Worm (Caenorhabditis elegans) whole organism, L1 larva: Measurements from ENCODE around the gene nhr-261.

ENCODE experiments used
- ama-1 ChIP-seq: fragments of 150-350 bp; optimal IDR thresholded peaks from 2 replicates; lab custom pipeline; 2014
- ceh-8 ChIP-seq: fragments of 200-800 bp; sonication (Bioruptor generic); optimal IDR thresholded peaks from 2 replicates; lab custom pipeline; 2018; ENCODE audit warnings: mild to moderate bottlenecking, missing genetic modification characterization, moderate library complexity, missing compliant biosample characterization
- elt-3 ChIP-seq, 6 experiments: fragments of 150-350 bp in 1 of 6; sonication (generic microtip); optimal IDR thresholded peaks; 2 replicates each; lab custom pipeline; 2017 to 2018; ENCODE audit warnings: missing biosample characterization in 6 of 6, missing genetic modification characterization in 6 of 6, inconsistent platforms in 1 of 6
- fkh-10 ChIP-seq: sonication (generic microtip); optimal IDR thresholded peaks from 2 replicates; lab custom pipeline; 2017; ENCODE audit warnings: missing biosample characterization, missing genetic modification reagents, missing genetic modification characterization
- fos-1 ChIP-seq: fragments of 150-350 bp; optimal IDR thresholded peaks from 2 replicates; lab custom pipeline; 2014; ENCODE audit warnings: missing biosample characterization, missing genetic modification characterization
- hlh-4 ChIP-seq: sonication (generic microtip); optimal IDR thresholded peaks from 2 replicates; lab custom pipeline; 2016; ENCODE audit warnings: mild to moderate bottlenecking, missing genetic modification characterization, missing compliant biosample characterization
- jun-1 ChIP-seq: fragments of 150-350 bp; optimal IDR thresholded peaks from 2 replicates; lab custom pipeline; 2014; ENCODE audit warnings: missing biosample characterization, missing genetic modification reagents, missing genetic modification characterization
- lin-39 ChIP-seq: fragments of 150-350 bp; optimal IDR thresholded peaks from 2 replicates; lab custom pipeline; 2014; ENCODE audit warnings: missing biosample characterization, missing genetic modification reagents, missing genetic modification characterization
- mdl-1 ChIP-seq, 2 experiments: fragments of 150-350 bp; optimal IDR thresholded peaks; 2 replicates each; lab custom pipeline; 2014 to 2017; ENCODE audit warnings: missing biosample characterization in 2 of 2, missing genetic modification characterization in 2 of 2, inconsistent platforms in 1 of 2
- unc-62 ChIP-seq: fragments of 150-350 bp; optimal IDR thresholded peaks from 2 replicates; lab custom pipeline; 2014; ENCODE audit warnings: missing biosample characterization, missing genetic modification reagents, missing genetic modification characterization
- unc-86 ChIP-seq: sonication (generic microtip); optimal IDR thresholded peaks from 2 replicates; lab custom pipeline; 2016; ENCODE audit warnings: missing genetic modification characterization, missing compliant biosample characterization

DNA sequence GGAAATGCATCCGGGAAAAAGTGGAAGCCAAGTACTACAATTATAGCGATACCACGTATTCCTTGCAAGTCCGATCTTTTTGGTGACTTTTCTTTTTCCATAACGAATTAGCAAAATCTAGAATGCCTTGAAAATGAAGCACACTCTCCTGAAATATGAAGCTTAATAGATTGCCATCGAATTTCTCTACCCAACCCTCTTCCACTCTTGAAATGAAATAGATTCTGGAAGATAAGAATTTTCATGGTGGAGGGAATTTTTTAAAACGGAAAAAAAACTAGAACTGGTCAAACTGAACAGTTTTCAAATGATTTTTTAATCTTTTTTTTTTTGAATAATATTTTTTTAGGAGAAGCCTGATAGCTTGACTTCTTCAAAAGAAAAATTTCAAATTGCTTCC lies 3.7 kb downstream of the nhr-261 start, which contains the start of gene oac-11:
- TF ChIP-seq jun-1: no peak
- TF ChIP-seq elt-3 (tag; optimal IDR thresholded peaks at IDR 0.05; lab: Kevin White, UChicago): no peak
- TF ChIP-seq fkh-10 (GFP tag; lab: Kevin White, UChicago): no peak
- TF ChIP-seq mdl-1 (tag; optimal IDR thresholded peaks at IDR 0.05; lab: Kevin White, UChicago): no peak
- no peak for TF ChIP-seq fos-1 (tag; lab: Kevin White, UChicago)
- no peak for TF ChIP-seq ceh-8 (GFP tag; lab: Kevin White, UChicago)
- TF ChIP-seq unc-86 (tag; lab: Kevin White, UChicago): no peak
- TF ChIP-seq lin-39 (tag; lab: Kevin White, UChicago): no peak
- no peak for TF ChIP-seq hlh-4 (tag; lab: Kevin White, UChicago)
- no peak for TF ChIP-seq unc-62 (GFP tag; lab: Kevin White, UChicago)
- TF ChIP-seq ama-1 (lab: Kevin White, UChicago): no peak
